Worm (Caenorhabditis elegans) whole organism, late embryonic: ENCODE measurements around the gene Y54F10BM.3.

Source experiments
- F13H6.1 ChIP-seq: sonication (generic microtip); optimal IDR thresholded peaks from 2 replicates; lab custom pipeline; 2016; ENCODE audit warnings: missing genetic modification characterization, missing compliant biosample characterization
- K02D7.2 ChIP-seq: sonication (generic microtip); optimal IDR thresholded peaks from 2 replicates; lab custom pipeline; 2017; ENCODE audit warnings: mild to moderate bottlenecking, missing genetic modification characterization, missing compliant biosample characterization
- ama-1 ChIP-seq: fragments of 150-350 bp; optimal IDR thresholded peaks from 2 replicates; lab custom pipeline; 2014
- ceh-30 ChIP-seq: fragments of 150-350 bp; optimal IDR thresholded peaks from 2 replicates; lab custom pipeline; 2014; ENCODE audit warnings: missing biosample characterization, missing genetic modification characterization
- ceh-9 ChIP-seq: sonication (generic microtip); optimal IDR thresholded peaks from 2 replicates; lab custom pipeline; 2016; ENCODE audit warnings: mild to moderate bottlenecking, missing genetic modification characterization, inconsistent platforms, missing compliant biosample characterization
- dmd-4 ChIP-seq: sonication (generic microtip); optimal IDR thresholded peaks from 2 replicates; lab custom pipeline; 2016; ENCODE audit warnings: borderline replicate concordance, missing genetic modification characterization, missing compliant biosample characterization
- fax-1 ChIP-seq: sonication (generic microtip); optimal IDR thresholded peaks from 2 replicates; lab custom pipeline; 2016; ENCODE audit warnings: missing genotype, missing genetic modification characterization, missing compliant biosample characterization
- fkh-10 ChIP-seq: fragments of 150-350 bp; optimal IDR thresholded peaks from 2 replicates; lab custom pipeline; 2014; ENCODE audit warnings: missing biosample characterization, missing genetic modification reagents, missing genetic modification characterization
- nfya-1 ChIP-seq: sonication (generic microtip); optimal IDR thresholded peaks from 2 replicates; lab custom pipeline; 2017; ENCODE audit warnings: missing genetic modification characterization, mild to moderate bottlenecking, missing compliant biosample characterization, antibody characterized with exemption, moderate library complexity
- odd-2 ChIP-seq: sonication (generic microtip); optimal IDR thresholded peaks from 2 replicates; lab custom pipeline; 2017; ENCODE audit warnings: antibody characterized with exemption, mild to moderate bottlenecking, missing genetic modification characterization, missing compliant biosample characterization
- pha-4 ChIP-seq: fragments of 150-350 bp; optimal IDR thresholded peaks from 2 replicates; lab custom pipeline; 2018; ENCODE audit warnings: missing biosample characterization, missing genetic modification reagents, missing genetic modification characterization
- pqm-1 ChIP-seq: sonication (generic microtip); optimal IDR thresholded peaks from 2 replicates; lab custom pipeline; 2016; ENCODE audit warnings: missing genetic modification characterization, missing compliant biosample characterization
- tbx-2 ChIP-seq: sonication (generic microtip); optimal IDR thresholded peaks from 2 replicates; lab custom pipeline; 2016; ENCODE audit warnings: missing genetic modification characterization, missing compliant biosample characterization

DNA sequence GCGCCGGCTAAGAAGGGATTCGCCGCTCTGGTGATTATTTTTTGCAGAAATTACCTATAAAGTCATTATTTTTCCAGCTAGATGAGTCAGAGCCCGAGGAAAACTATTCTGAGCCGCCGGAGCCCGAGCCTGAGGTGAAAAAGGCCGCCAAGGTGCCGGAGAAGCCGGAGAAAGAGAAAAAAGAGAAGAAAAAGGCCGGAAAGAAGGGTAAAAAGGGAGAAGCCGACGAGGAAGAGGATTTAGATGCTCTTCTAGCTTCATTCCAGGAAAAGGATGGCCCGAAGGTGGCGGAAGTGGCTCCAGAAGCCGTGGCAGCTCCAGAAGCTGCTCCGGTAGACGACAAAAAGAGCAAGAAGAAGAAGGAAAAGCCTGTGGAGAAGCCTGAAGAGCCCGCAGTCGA is 32.9 kb downstream of the Y54F10BM.3 start:
- TF ChIP-seq tbx-2 (tag; lab: Kevin White, UChicago) (no peak), nfya-1 (tag; lab: Kevin White, UChicago) (no peak), F13H6.1 (no peak), pqm-1 (tag; lab: Kevin White, UChicago) (no peak), K02D7.2 (tag; lab: Kevin White, UChicago) (no peak), dmd-4 (tag; lab: Kevin White, UChicago) (no peak), fkh-10 (GFP tag; lab: Kevin White, UChicago) (no peak), odd-2 (no peak), fax-1 (tag; lab: Kevin White, UChicago) (no peak), ama-1 (no peak), ceh-30 (tag; lab: Kevin White, UChicago) (no peak), pha-4 (tag; lab: Kevin White, UChicago) (no peak), ceh-9 (tag; lab: Kevin White, UChicago) (no peak)
